Worm (Caenorhabditis elegans) whole organism, L3 larva: ENCODE results near the gene gnrr-3.
A peak's percentile ranks its signal among the peaks of the same experiment; 100 is the strongest.

Experiments
- R02D3.7 ChIP-seq: fragments of 150-350 bp; optimal IDR thresholded peaks from 2 replicates; lab custom pipeline; 2014; ENCODE audit warnings: missing biosample characterization, missing genetic modification characterization
- ZK546.5 ChIP-seq: sonication (generic microtip); optimal IDR thresholded peaks from 2 replicates; lab custom pipeline; 2017; ENCODE audit warnings: missing biosample characterization, missing genetic modification characterization
- aly-2 ChIP-seq: fragments of 150-350 bp; optimal IDR thresholded peaks from 2 replicates; lab custom pipeline; 2014; ENCODE audit warnings: missing biosample characterization, missing genetic modification characterization
- ceh-16 ChIP-seq: sonication (generic microtip); optimal IDR thresholded peaks from 2 replicates; lab custom pipeline; 2017; ENCODE audit warnings: missing biosample characterization, missing genetic modification characterization
- ceh-28 ChIP-seq: fragments of 150-350 bp; optimal IDR thresholded peaks from 2 replicates; lab custom pipeline; 2014; ENCODE audit warnings: missing biosample characterization, missing genetic modification reagents, missing genetic modification characterization
- ceh-9 ChIP-seq: sonication (generic microtip); optimal IDR thresholded peaks from 2 replicates; lab custom pipeline; 2018; ENCODE audit warnings: missing biosample characterization, missing genetic modification characterization
- daf-12 ChIP-seq: fragments of 150-350 bp; optimal IDR thresholded peaks from 2 replicates; lab custom pipeline; 2014; ENCODE audit warnings: missing biosample characterization, missing genetic modification reagents, missing genetic modification characterization
- egl-27 ChIP-seq: sonication (generic microtip); optimal IDR thresholded peaks from 4 replicates; lab custom pipeline; 2017; ENCODE audit warnings: missing biosample characterization, missing genetic modification reagents, missing genetic modification characterization
- egl-5 ChIP-seq: fragments of 150-350 bp; optimal IDR thresholded peaks from 2 replicates; lab custom pipeline; 2017; ENCODE audit warnings: missing biosample characterization, missing genetic modification reagents, missing genetic modification characterization, inconsistent platforms
- elt-2 ChIP-seq: sonication (generic microtip); optimal IDR thresholded peaks from 2 replicates; lab custom pipeline; 2016; ENCODE audit warnings: missing genetic modification reagents, mild to moderate bottlenecking, missing genetic modification characterization, missing compliant biosample characterization
- elt-3 ChIP-seq, 3 experiments: fragments of 150-350 bp in 1 of 3; sonication (generic microtip) in 2 of 3; optimal IDR thresholded peaks; 2 replicates in 2 of 3; 4 replicates in 1 of 3; lab custom pipeline; 2014 to 2017; ENCODE audit warnings: missing biosample characterization in 3 of 3, missing genetic modification characterization in 3 of 3
- eor-1 ChIP-seq, 2 experiments: fragments of 150-350 bp; optimal IDR thresholded peaks; 2 replicates each; lab custom pipeline; 2014 to 2018; ENCODE audit warnings: missing biosample characterization in 2 of 2, missing genetic modification characterization in 2 of 2
- fkh-10 ChIP-seq: sonication (generic microtip); optimal IDR thresholded peaks from 2 replicates; lab custom pipeline; 2017; ENCODE audit warnings: missing biosample characterization, missing genetic modification reagents, missing genetic modification characterization
- fkh-2 ChIP-seq: fragments of 150-350 bp; optimal IDR thresholded peaks from 2 replicates; lab custom pipeline; 2014; ENCODE audit warnings: missing biosample characterization, missing genetic modification reagents, missing genetic modification characterization
- hmg-11 ChIP-seq: sonication (generic microtip); optimal IDR thresholded peaks from 2 replicates; lab custom pipeline; 2016; ENCODE audit warnings: missing genetic modification characterization, missing compliant biosample characterization
- jun-1 ChIP-seq: fragments of 150-350 bp; optimal IDR thresholded peaks from 2 replicates; lab custom pipeline; 2014; ENCODE audit warnings: missing biosample characterization, missing genetic modification reagents, missing genetic modification characterization
- lin-15B ChIP-seq: fragments of 150-350 bp; optimal IDR thresholded peaks from 2 replicates; lab custom pipeline; 2014; ENCODE audit warnings: missing biosample characterization, missing genetic modification characterization
- lin-39 ChIP-seq: fragments of 150-350 bp; optimal IDR thresholded peaks from 2 replicates; lab custom pipeline; 2018; ENCODE audit warnings: missing biosample characterization, missing genetic modification reagents, missing genetic modification characterization
- lsy-12 ChIP-seq: sonication (generic microtip); optimal IDR thresholded peaks from 2 replicates; lab custom pipeline; 2016; ENCODE audit warnings: mild to moderate bottlenecking, missing genetic modification characterization, missing compliant biosample characterization
- mdl-1 ChIP-seq: fragments of 150-350 bp; optimal IDR thresholded peaks from 2 replicates; lab custom pipeline; 2014; ENCODE audit warnings: missing biosample characterization, missing genetic modification characterization
- mml-1 ChIP-seq: fragments of 150-350 bp; sonication (generic microtip); optimal IDR thresholded peaks from 3 replicates; lab custom pipeline; 2014; ENCODE audit warnings: missing biosample characterization, missing genetic modification characterization
- nhr-11 ChIP-seq: fragments of 150-350 bp; optimal IDR thresholded peaks from 2 replicates; lab custom pipeline; 2014; ENCODE audit warnings: missing biosample characterization, missing genetic modification characterization
- nhr-23 ChIP-seq: fragments of 150-350 bp; optimal IDR thresholded peaks from 2 replicates; lab custom pipeline; 2014; ENCODE audit warnings: missing biosample characterization, missing genetic modification reagents, missing genetic modification characterization
- nhr-237 ChIP-seq: fragments of 150-350 bp; optimal IDR thresholded peaks from 2 replicates; lab custom pipeline; 2014; ENCODE audit warnings: missing biosample characterization, missing genetic modification characterization
- nhr-28 ChIP-seq: fragments of 150-350 bp; optimal IDR thresholded peaks from 2 replicates; lab custom pipeline; 2014; ENCODE audit warnings: missing biosample characterization, missing genetic modification characterization
- nhr-43 ChIP-seq: sonication (generic microtip); optimal IDR thresholded peaks from 2 replicates; lab custom pipeline; 2016; ENCODE audit warnings: mild to moderate bottlenecking, missing genetic modification characterization, missing compliant biosample characterization; ENCODE audit not compliant: poor library complexity, severe bottlenecking
- nhr-67 ChIP-seq: fragments of 150-350 bp; optimal IDR thresholded peaks from 2 replicates; lab custom pipeline; 2014; ENCODE audit warnings: missing biosample characterization, missing genetic modification characterization
- nhr-76 ChIP-seq: fragments of 150-350 bp; sonication (generic microtip); optimal IDR thresholded peaks from 5 replicates; lab custom pipeline; 2014; ENCODE audit warnings: missing biosample characterization, missing genetic modification characterization
- nhr-77 ChIP-seq: fragments of 150-350 bp; optimal IDR thresholded peaks from 2 replicates; lab custom pipeline; 2014; ENCODE audit warnings: missing biosample characterization, missing genetic modification characterization
- pha-4 ChIP-seq: fragments of 150-350 bp; optimal IDR thresholded peaks from 2 replicates; lab custom pipeline; 2014; ENCODE audit warnings: missing biosample characterization, missing genetic modification reagents, missing genetic modification characterization
- pqm-1 ChIP-seq: fragments of 150-350 bp; optimal IDR thresholded peaks from 2 replicates; lab custom pipeline; 2017; ENCODE audit warnings: missing biosample characterization, missing genetic modification characterization, inconsistent platforms
- sea-2 ChIP-seq: fragments of 150-350 bp; sonication (generic microtip); optimal IDR thresholded peaks from 4 replicates; lab custom pipeline; 2014; ENCODE audit warnings: missing biosample characterization, missing genetic modification reagents, missing genetic modification characterization
- snpc-4 ChIP-seq: fragments of 150-350 bp; optimal IDR thresholded peaks from 2 replicates; lab custom pipeline; 2014; ENCODE audit warnings: missing biosample characterization, missing genetic modification characterization
- tbx-2 ChIP-seq: sonication (generic microtip); optimal IDR thresholded peaks from 2 replicates; lab custom pipeline; 2016; ENCODE audit warnings: mild to moderate bottlenecking, missing genetic modification characterization, missing compliant biosample characterization
- unc-39 ChIP-seq: sonication (generic microtip); optimal IDR thresholded peaks from 4 replicates; lab custom pipeline; 2017; ENCODE audit warnings: missing biosample characterization, missing genetic modification characterization
- unc-62 ChIP-seq: fragments of 150-350 bp; sonication (generic microtip); optimal IDR thresholded peaks from 4 replicates; lab custom pipeline; 2014; ENCODE audit warnings: missing biosample characterization, missing genetic modification reagents, missing genetic modification characterization
- ztf-11 ChIP-seq: fragments of 150-350 bp; optimal IDR thresholded peaks from 2 replicates; lab custom pipeline; 2014; ENCODE audit warnings: missing biosample characterization, missing genetic modification characterization
- ztf-4 ChIP-seq: fragments of 150-350 bp; optimal IDR thresholded peaks from 2 replicates; lab custom pipeline; 2014; ENCODE audit warnings: missing biosample characterization, missing genetic modification characterization

The gnrr-3 gene

DNA sequence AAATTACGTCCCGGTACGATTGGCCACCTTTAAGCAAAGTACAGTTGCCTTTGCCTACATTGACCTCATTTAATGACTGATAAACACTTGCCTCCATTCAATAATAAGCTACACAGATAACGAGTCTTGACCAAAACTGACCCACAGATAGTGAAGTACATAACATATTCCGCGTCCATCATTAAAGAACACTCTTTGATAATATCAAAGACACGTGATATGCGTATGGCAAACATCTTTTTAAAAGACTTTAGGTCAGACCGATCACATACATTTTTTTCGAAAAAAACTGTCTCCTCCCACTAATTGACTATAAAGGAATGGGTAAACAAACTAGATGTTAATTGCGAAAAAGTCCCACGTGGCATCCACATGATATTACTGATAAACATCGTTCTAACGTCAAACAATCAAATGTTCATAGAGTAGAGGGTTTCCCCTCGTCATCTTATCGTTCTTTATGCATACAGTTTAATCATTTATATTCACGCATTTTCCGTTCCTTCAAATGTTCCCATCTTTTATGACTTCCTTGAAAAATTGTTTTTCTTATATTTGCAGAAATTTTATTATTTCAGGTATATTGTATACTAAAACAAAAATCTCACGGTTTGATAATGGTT, 34.9 kb downstream of the gnrr-3 start, which contains the start of gene W07E11.1 (continued):
- no peak for TF ChIP-seq hmg-11 (tag; lab: Kevin White, UChicago)
- TF ChIP-seq ZK546.5 (tag; lab: Kevin White, UChicago) = no peak
- peak; percentile 39 for TF ChIP-seq ceh-28 (tag; lab: Kevin White, UChicago)
- peak; percentile 22 for TF ChIP-seq jun-1
- no peak for TF ChIP-seq eor-1 (tag; optimal IDR thresholded peaks at IDR 0.05; lab: Kevin White, UChicago)
- TF ChIP-seq nhr-43 (tag; lab: Kevin White, UChicago) = peak; percentile 54
- peak; percentile 78 for TF ChIP-seq nhr-23 (tag; lab: Kevin White, UChicago)
- peak in 1 of 3 experiments; percentile 68 for TF ChIP-seq elt-3 (tag; optimal IDR thresholded peaks at IDR 0.05; lab: Kevin White, UChicago)
- TF ChIP-seq egl-27 (tag; lab: Kevin White, UChicago) = no peak
- no peak for TF ChIP-seq tbx-2 (tag; lab: Kevin White, UChicago)
- TF ChIP-seq lin-15B = no peak
- no peak for TF ChIP-seq unc-39 (tag; lab: Kevin White, UChicago)
- TF ChIP-seq nhr-67 = no peak
- no peak for TF ChIP-seq lsy-12 (tag; lab: Kevin White, UChicago)

DNA sequence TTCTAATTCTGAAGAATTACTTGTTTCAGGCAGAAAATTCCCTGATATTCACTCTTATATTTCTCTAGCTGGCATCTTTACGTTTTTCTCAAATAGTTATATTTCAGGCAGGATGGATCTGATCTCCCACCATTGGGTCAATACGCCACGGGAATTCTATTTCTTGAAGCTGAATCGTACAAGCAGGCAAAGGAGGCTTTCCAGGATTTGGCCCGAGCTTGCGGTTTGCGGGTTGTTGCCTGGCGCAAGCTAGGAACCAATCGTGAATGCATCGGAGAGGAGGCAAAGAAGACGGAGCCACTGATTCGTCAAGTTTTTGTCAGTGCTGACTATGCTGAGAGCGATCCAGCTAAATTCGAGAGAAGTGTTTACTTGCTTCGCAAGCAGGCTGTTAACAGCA, 35.8 kb downstream of the gnrr-3 start:
- TF ChIP-seq daf-12 (tag; lab: Kevin White, UChicago) = no peak
- no peak for TF ChIP-seq nhr-77
- TF ChIP-seq nhr-28 (tag; lab: Kevin White, UChicago) = no peak
- TF ChIP-seq egl-5 (tag; lab: Kevin White, UChicago) = no peak
- no peak for TF ChIP-seq nhr-11 (tag; lab: Kevin White, UChicago)
- TF ChIP-seq pqm-1 = no peak
- TF ChIP-seq R02D3.7 = no peak
- TF ChIP-seq jun-1 = no peak
- no peak for TF ChIP-seq nhr-67
- TF ChIP-seq unc-39 (tag; lab: Kevin White, UChicago) = no peak
- no peak for TF ChIP-seq sea-2 (GFP tag; lab: Kevin White, UChicago)
- TF ChIP-seq ZK546.5 (tag; lab: Kevin White, UChicago) = no peak
- no peak for TF ChIP-seq mdl-1 (tag; lab: Kevin White, UChicago)
- TF ChIP-seq nhr-76 (tag; lab: Kevin White, UChicago) = no peak
- no peak for TF ChIP-seq snpc-4 (tag; lab: Kevin White, UChicago)
- no peak for TF ChIP-seq pha-4 (tag; lab: Kevin White, UChicago)
- TF ChIP-seq mml-1 (tag; lab: Kevin White, UChicago) = no peak
- TF ChIP-seq lin-15B = no peak
- no peak for TF ChIP-seq nhr-43 (tag; lab: Kevin White, UChicago)
- no peak for TF ChIP-seq egl-27 (tag; lab: Kevin White, UChicago)

ce11 chrX:10087866-10088265, 38.6 kb downstream of the gnrr-3 start, which contains the start of gene flp-28:
flp-28 (minus strand) TSS chrX:10087966.
- TF ChIP-seq lin-39 = no peak
- no peak for TF ChIP-seq ztf-11
- no peak for TF ChIP-seq eor-1 (tag; optimal IDR thresholded peaks at IDR 0.05; lab: Kevin White, UChicago)
- no peak for TF ChIP-seq egl-5 (tag; lab: Kevin White, UChicago)
- no peak for TF ChIP-seq elt-2 (tag; lab: Kevin White, UChicago)
- TF ChIP-seq ztf-4 (tag; lab: Kevin White, UChicago) = no peak
- no peak for TF ChIP-seq nhr-67
- no peak for TF ChIP-seq nhr-23 (tag; lab: Kevin White, UChicago)
- TF ChIP-seq daf-12 (tag; lab: Kevin White, UChicago) = no peak
- no peak for TF ChIP-seq fkh-2 (tag; lab: Kevin White, UChicago)
- TF ChIP-seq hmg-11 (tag; lab: Kevin White, UChicago) = no peak
- no peak for TF ChIP-seq nhr-43 (tag; lab: Kevin White, UChicago)
- TF ChIP-seq mdl-1 (tag; lab: Kevin White, UChicago) = no peak
- TF ChIP-seq unc-39 (tag; lab: Kevin White, UChicago) = no peak
- no peak for TF ChIP-seq R02D3.7
- TF ChIP-seq unc-62 (GFP tag; lab: Kevin White, UChicago) = no peak

DNA sequence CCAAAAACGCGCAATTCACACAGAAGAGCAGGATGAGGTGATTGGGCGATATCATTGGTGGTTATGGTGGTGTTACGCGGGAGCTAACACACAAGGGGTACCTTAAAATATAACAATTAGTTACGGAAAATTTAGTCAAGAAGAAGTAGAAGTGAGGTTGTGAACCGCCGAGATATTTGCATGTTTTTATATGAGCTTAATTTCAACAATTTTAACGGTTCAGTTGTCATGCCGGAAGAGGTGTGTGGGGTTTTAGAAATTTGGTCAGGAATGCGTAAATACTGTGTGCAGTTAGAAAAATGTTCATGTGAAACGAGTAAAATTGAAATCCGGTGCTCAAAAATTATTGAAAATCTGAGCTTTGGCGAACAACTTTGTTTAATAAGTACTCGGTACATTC, 43.6 kb downstream of the gnrr-3 start, which contains the start of gene flp-3:
TSS of gene flp-3 (minus strand) at position 101 of the 400 bp plus-strand sequence.
- TF ChIP-seq nhr-237 = no peak
- no peak for TF ChIP-seq ceh-16 (tag; lab: Kevin White, UChicago)
- no peak for TF ChIP-seq ceh-9 (tag; lab: Kevin White, UChicago)
- TF ChIP-seq aly-2 (tag; lab: Kevin White, UChicago) = no peak
- TF ChIP-seq fkh-10 = no peak
